Worm (Caenorhabditis elegans): Measurements from ENCODE around the gene nmt-1.

ce11 chrIII:6147903-6148302, 31.8 kb upstream of the nmt-1 start, which contains the start of gene Y42G9A.2:
- TF ChIP-seq aly-2 (tag; optimal IDR thresholded peaks at IDR 0.05): no peak
- no peak for TF ChIP-seq mab-5 (tag; optimal IDR thresholded peaks at IDR 0.05)
- no peak for TF ChIP-seq nhr-237 (tag; optimal IDR thresholded peaks at IDR 0.05)
- TF ChIP-seq elt-1 (tag; optimal IDR thresholded peaks at IDR 0.05): no peak
- TF ChIP-seq ceh-16 (tag; optimal IDR thresholded peaks at IDR 0.05): no peak
- TF ChIP-seq blmp-1 (tag; optimal IDR thresholded peaks at IDR 0.05; ENCODE audit: insufficient read depth): no peak
- TF ChIP-seq fos-1 (tag; optimal IDR thresholded peaks at IDR 0.05): no peak
- no peak for TF ChIP-seq lin-13 (GFP tag; optimal IDR thresholded peaks at IDR 0.05)
- TF ChIP-seq egl-27 (tag; optimal IDR thresholded peaks at IDR 0.05): no peak
- no peak for TF ChIP-seq unc-55 (GFP tag; optimal IDR thresholded peaks at IDR 0.05)
- TF ChIP-seq snpc-4 (tag; optimal IDR thresholded peaks at IDR 0.05): no peak
- TF ChIP-seq elt-3 (tag; optimal IDR thresholded peaks at IDR 0.05): no peak
